Fruit fly (Drosophila melanogaster) whole organism, pupa: Measurements from ENCODE around the gene kdn.

Experiments
- CG12605 ChIP-seq: fragments of 200-800 bp; sonication (Bioruptor generic); IDR thresholded peaks from 2 replicates; pipeline ENCODE4 v1.3.6; 2022; ENCODE audit warnings: missing biosample characterization, missing genetic modification characterization
- CG17806 ChIP-seq: fragments of 200-800 bp; sonication (Bioruptor generic); optimal IDR thresholded peaks from 2 replicates; lab custom pipeline; 2018; ENCODE audit warnings: missing biosample characterization, mild to moderate bottlenecking, missing genetic modification characterization, moderate library complexity
- CG8301 ChIP-seq: fragments of 200-800 bp; sonication (Bioruptor generic); optimal IDR thresholded peaks from 2 replicates; lab custom pipeline; 2018; ENCODE audit warnings: missing biosample characterization, mild to moderate bottlenecking, missing genetic modification characterization
- D1 ChIP-seq: fragments of 200-800 bp; sonication (Bioruptor generic); optimal IDR thresholded peaks from 2 replicates; lab custom pipeline; 2018; ENCODE audit warnings: missing biosample characterization, mild to moderate bottlenecking, missing genetic modification characterization, moderate library complexity
- EcR ChIP-seq: fragments of 200-800 bp; sonication (Bioruptor generic); optimal IDR thresholded peaks from 3 replicates; lab custom pipeline; 2019; ENCODE audit warnings: missing biosample characterization, missing genetic modification characterization, mild to moderate bottlenecking, moderate library complexity, missing genetic modification reagents
- Pif1B ChIP-seq: fragments of 200-800 bp; sonication (Bioruptor generic); optimal IDR thresholded peaks from 3 replicates; lab custom pipeline; 2016; ENCODE audit warnings: missing biosample characterization, missing genetic modification characterization
- rn ChIP-seq: fragments of 200-800 bp; sonication (Bioruptor generic); IDR thresholded peaks from 2 replicates; pipeline ENCODE4 v1.3.6; 2022; ENCODE audit warnings: missing biosample characterization, missing genetic modification characterization

DNA sequence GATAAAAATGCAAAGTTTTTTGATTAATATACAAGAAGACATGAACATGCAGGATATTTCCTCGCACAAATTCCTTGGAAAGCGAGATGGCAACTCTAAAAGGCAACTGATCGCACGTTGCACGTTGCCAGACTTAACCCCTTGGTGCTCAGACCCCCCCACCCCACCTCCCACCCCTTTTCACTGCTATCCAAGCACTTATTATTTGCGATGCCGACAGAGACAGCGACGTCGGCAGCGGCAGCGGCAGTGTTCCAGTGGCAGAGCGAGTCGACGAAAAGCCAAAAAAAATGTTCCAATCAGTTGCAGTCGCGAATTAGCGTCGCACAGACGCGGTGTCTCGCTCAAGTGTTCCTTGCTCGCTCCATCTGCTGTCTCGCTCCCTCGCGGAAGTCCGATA lies 46.8 kb upstream of the kdn start, which contains the start of gene CG3823:
- TF ChIP-seq D1 (tag; lab: Kevin White, UChicago): no peak
- no peak for TF ChIP-seq EcR (GFP tag; lab: Kevin White, UChicago)
- no peak for TF ChIP-seq CG8301 (tag; lab: Kevin White, UChicago)
- no peak for TF ChIP-seq rn
- TF ChIP-seq CG12605: no peak
- TF ChIP-seq Pif1B (GFP tag; lab: Kevin White, UChicago): no peak
- TF ChIP-seq CG17806: no peak
